Fruit fly (Drosophila melanogaster) whole organism, embryonic: ENCODE measurements around the gene gro.

Experiments
- Antp ChIP-seq: fragments of 200-800 bp; sonication (Bioruptor generic); optimal IDR thresholded peaks from 3 replicates; lab custom pipeline; 2016; ENCODE audit warnings: missing biosample characterization, missing genetic modification characterization
- Atf-2 ChIP-seq: fragments of 200-800 bp; sonication (Bioruptor generic); optimal IDR thresholded peaks from 2 replicates; lab custom pipeline; 2016; ENCODE audit warnings: missing biosample characterization, missing genetic modification characterization
- CG10366 ChIP-seq: fragments of 200-800 bp; sonication (Bioruptor generic); IDR thresholded peaks from 2 replicates; pipeline ENCODE4 v1.3.6; 2022; ENCODE audit warnings: missing biosample characterization, missing genetic modification characterization
- CG10654 ChIP-seq: fragments of 200-800 bp; sonication (Bioruptor generic); optimal IDR thresholded peaks from 2 replicates; lab custom pipeline; 2016; ENCODE audit warnings: missing biosample characterization, missing genetic modification characterization
- CG12071 ChIP-seq: fragments of 200-800 bp; sonication (Bioruptor generic); optimal IDR thresholded peaks from 3 replicates; lab custom pipeline; 2018; ENCODE audit warnings: missing biosample characterization, mild to moderate bottlenecking, missing genetic modification characterization
- CG14667 ChIP-seq: fragments of 200-800 bp; sonication (Bioruptor generic); IDR thresholded peaks from 2 replicates; pipeline ENCODE4 v1.3.6; 2022; ENCODE audit warnings: missing biosample characterization, missing genetic modification characterization
- CG15269 ChIP-seq: fragments of 200-800 bp; sonication (Bioruptor generic); optimal IDR thresholded peaks from 2 replicates; lab custom pipeline; 2018; ENCODE audit warnings: missing biosample characterization, mild to moderate bottlenecking, missing genetic modification characterization, moderate library complexity
- CG16779 ChIP-seq: fragments of 200-800 bp; sonication (Bioruptor generic); IDR thresholded peaks from 2 replicates; pipeline ENCODE4 v1.3.6; 2022; ENCODE audit warnings: missing biosample characterization, missing genetic modification characterization
- CG17186 ChIP-seq: fragments of 200-800 bp; sonication (Bioruptor generic); optimal IDR thresholded peaks from 3 replicates; lab custom pipeline; 2017; ENCODE audit warnings: missing biosample characterization, missing genetic modification reagents, missing genetic modification characterization
- CG1792 ChIP-seq: fragments of 200-800 bp; sonication (Bioruptor generic); optimal IDR thresholded peaks from 2 replicates; lab custom pipeline; 2016; ENCODE audit warnings: missing biosample characterization, missing genetic modification characterization
- CG2120 ChIP-seq: fragments of 200-800 bp; sonication (Bioruptor generic); optimal IDR thresholded peaks from 3 replicates; lab custom pipeline; 2016; ENCODE audit warnings: missing biosample characterization, missing genetic modification characterization
- CG2712 ChIP-seq: fragments of 200-800 bp; optimal IDR thresholded peaks from 3 replicates; lab custom pipeline; 2019; ENCODE audit warnings: missing biosample characterization, mild to moderate bottlenecking, missing genetic modification characterization, moderate library complexity
- CG30431 ChIP-seq: fragments of 200-800 bp; sonication (Bioruptor generic); optimal IDR thresholded peaks from 2 replicates; lab custom pipeline; 2017; ENCODE audit warnings: missing biosample characterization, missing genetic modification characterization
- CG32767 ChIP-seq: fragments of 200-800 bp; sonication (Bioruptor generic); IDR thresholded peaks from 2 replicates; pipeline ENCODE4 v1.3.6; 2022; ENCODE audit warnings: missing biosample characterization, missing genetic modification characterization
- CG43689 ChIP-seq: fragments of 200-800 bp; sonication (Bioruptor generic); IDR thresholded peaks from 2 replicates; pipeline ENCODE4 v1.3.6; 2022; ENCODE audit warnings: missing biosample characterization, missing genetic modification characterization
- CG4424 ChIP-seq: fragments of 200-800 bp; sonication (Bioruptor generic); optimal IDR thresholded peaks from 3 replicates; lab custom pipeline; 2016; ENCODE audit warnings: missing biosample characterization, missing genetic modification characterization
- CG6683 ChIP-seq: fragments of 200-800 bp; sonication (Bioruptor generic); optimal IDR thresholded peaks from 2 replicates; lab custom pipeline; 2017; ENCODE audit warnings: missing biosample characterization, mild to moderate bottlenecking, missing genetic modification characterization, missing genetic modification reagents
- CG7839 ChIP-seq: fragments of 200-800 bp; sonication (Bioruptor generic); optimal IDR thresholded peaks from 3 replicates; lab custom pipeline; 2018; ENCODE audit warnings: missing biosample characterization, mild to moderate bottlenecking, missing genetic modification characterization, moderate library complexity
- CG8290 ChIP-seq, 3 experiments: fragments of 200-800 bp; sonication (Bioruptor generic); optimal IDR thresholded peaks; 2 replicates each; lab custom pipeline; 2016 to 2019; ENCODE audit warnings: missing biosample characterization in 3 of 3, missing genetic modification characterization in 3 of 3, mild to moderate bottlenecking in 2 of 3, moderate library complexity in 1 of 3
- CG8924 ChIP-seq: fragments of 200-800 bp; optimal IDR thresholded peaks from 3 replicates; lab custom pipeline; 2019; ENCODE audit warnings: missing biosample characterization, mild to moderate bottlenecking, missing genetic modification characterization, moderate library complexity
- CG9817 ChIP-seq: fragments of 200-800 bp; sonication (Bioruptor generic); optimal IDR thresholded peaks from 2 replicates; lab custom pipeline; 2018; ENCODE audit warnings: missing biosample characterization, mild to moderate bottlenecking, missing genetic modification characterization, moderate library complexity
- CkIIα-i1 ChIP-seq: fragments of 200-800 bp; sonication (Bioruptor generic); IDR thresholded peaks from 2 replicates; pipeline ENCODE4 v1.3.6; 2022; ENCODE audit warnings: missing biosample characterization, missing genetic modification characterization
- D19B ChIP-seq: fragments of 200-800 bp; sonication (Bioruptor generic); optimal IDR thresholded peaks from 2 replicates; lab custom pipeline; 2017; ENCODE audit warnings: missing biosample characterization, mild to moderate bottlenecking, missing genetic modification characterization
- Dll ChIP-seq: fragments of 200-800 bp; sonication (Bioruptor generic); IDR thresholded peaks from 4 replicates; pipeline ENCODE4 v1.3.6; 2022; ENCODE audit warnings: missing biosample characterization, missing genetic modification characterization; ENCODE audit not compliant: partially characterized antibody
- Fer2 ChIP-seq: fragments of 200-800 bp; sonication (Bioruptor generic); optimal IDR thresholded peaks from 2 replicates; lab custom pipeline; 2018; ENCODE audit warnings: missing biosample characterization, mild to moderate bottlenecking, missing genetic modification characterization, moderate library complexity
- Fer3 ChIP-seq: fragments of 200-800 bp; sonication (Bioruptor generic); optimal IDR thresholded peaks from 2 replicates; lab custom pipeline; 2018; ENCODE audit warnings: missing biosample characterization, mild to moderate bottlenecking, missing genetic modification characterization, moderate library complexity
- Gsc ChIP-seq: fragments of 200-800 bp; sonication (Bioruptor generic); IDR thresholded peaks from 2 replicates; pipeline ENCODE4 v1.3.6; 2022; ENCODE audit warnings: missing biosample characterization, missing genetic modification characterization
- H2.0 ChIP-seq: fragments of 200-800 bp; sonication (Bioruptor generic); IDR thresholded peaks from 2 replicates; pipeline ENCODE4 v1.3.6; 2022; ENCODE audit warnings: missing biosample characterization, missing genetic modification characterization
- HLH3B ChIP-seq: fragments of 200-800 bp; sonication (Bioruptor generic); IDR thresholded peaks from 2 replicates; pipeline ENCODE4 v1.3.6; 2022; ENCODE audit warnings: missing biosample characterization, missing genetic modification characterization
- MTF-1 ChIP-seq: fragments of 200-800 bp; sonication (Bioruptor generic); optimal IDR thresholded peaks from 2 replicates; lab custom pipeline; 2018; ENCODE audit warnings: missing biosample characterization, mild to moderate bottlenecking, missing genetic modification characterization, borderline replicate concordance
- NFAT ChIP-seq: fragments of 200-800 bp; sonication (Bioruptor generic); IDR thresholded peaks from 2 replicates; pipeline ENCODE4 v1.3.6; 2022; ENCODE audit warnings: missing biosample characterization, missing genetic modification characterization
- Rfx ChIP-seq: fragments of 200-800 bp; sonication (Bioruptor generic); IDR thresholded peaks from 2 replicates; pipeline ENCODE4 v1.3.6; 2022; ENCODE audit warnings: missing biosample characterization, missing genetic modification characterization
- Ssrp ChIP-seq: fragments of 200-800 bp; sonication (Bioruptor generic); optimal IDR thresholded peaks from 2 replicates; lab custom pipeline; 2018; ENCODE audit warnings: missing biosample characterization, mild to moderate bottlenecking, missing genetic modification characterization, moderate library complexity
- ara ChIP-seq: fragments of 200-800 bp; sonication (Bioruptor generic); IDR thresholded peaks from 2 replicates; pipeline ENCODE4 v1.3.6; 2022; ENCODE audit warnings: missing biosample characterization, missing genetic modification characterization
- ase ChIP-seq: fragments of 200-800 bp; sonication (Bioruptor generic); IDR thresholded peaks from 3 replicates; pipeline ENCODE4 v1.3.6; 2022; ENCODE audit warnings: missing biosample characterization, missing genetic modification characterization
- danr ChIP-seq: fragments of 200-800 bp; sonication (Bioruptor generic); IDR thresholded peaks from 2 replicates; pipeline ENCODE4 v1.3.6; 2022; ENCODE audit warnings: missing biosample characterization, missing genetic modification characterization
- dmrt11E ChIP-seq: fragments of 200-800 bp; sonication (Bioruptor generic); optimal IDR thresholded peaks from 3 replicates; lab custom pipeline; 2018; ENCODE audit warnings: missing biosample characterization, mild to moderate bottlenecking, missing genetic modification characterization, moderate library complexity
- dysf ChIP-seq: fragments of 200-800 bp; sonication (Bioruptor generic); IDR thresholded peaks from 3 replicates; pipeline ENCODE4 v1.3.6; 2022; ENCODE audit warnings: missing biosample characterization, missing genetic modification characterization
- ems ChIP-seq: fragments of 200-800 bp; sonication (Bioruptor generic); optimal IDR thresholded peaks from 3 replicates; lab custom pipeline; 2016; ENCODE audit warnings: missing biosample characterization, missing genetic modification characterization
- fd96Cb ChIP-seq: fragments of 200-800 bp; sonication (Bioruptor generic); optimal IDR thresholded peaks from 2 replicates; lab custom pipeline; 2018; ENCODE audit warnings: missing biosample characterization, mild to moderate bottlenecking, missing genetic modification characterization, moderate library complexity
- fu2 ChIP-seq: fragments of 200-800 bp; sonication (Bioruptor generic); optimal IDR thresholded peaks from 2 replicates; lab custom pipeline; 2016; ENCODE audit warnings: missing biosample characterization, missing genetic modification characterization
- gt ChIP-seq: fragments of 200-800 bp; sonication (Bioruptor generic); IDR thresholded peaks from 2 replicates; pipeline ENCODE4 v1.3.6; 2022; ENCODE audit warnings: missing biosample characterization, missing genetic modification characterization
- ken ChIP-seq: fragments of 200-800 bp; sonication (Bioruptor generic); IDR thresholded peaks from 3 replicates; pipeline ENCODE4 v1.3.6; 2022; ENCODE audit warnings: missing biosample characterization, missing genetic modification characterization
- kni ChIP-seq: fragments of 200-800 bp; sonication (Bioruptor generic); optimal IDR thresholded peaks from 3 replicates; lab custom pipeline; 2017; ENCODE audit warnings: mild to moderate bottlenecking, missing biosample characterization, missing genetic modification reagents, missing genetic modification characterization
- mld ChIP-seq: fragments of 200-800 bp; sonication (Bioruptor generic); IDR thresholded peaks from 3 replicates; pipeline ENCODE4 v1.3.6; 2022; ENCODE audit warnings: missing biosample characterization, missing genetic modification characterization; ENCODE audit not compliant: partially characterized antibody
- pho ChIP-seq: fragments of 200-800 bp; sonication (Bioruptor generic); optimal IDR thresholded peaks from 2 replicates; lab custom pipeline; 2016; ENCODE audit warnings: missing biosample characterization, missing genetic modification characterization
- run ChIP-seq: fragments of 200-800 bp; sonication (Bioruptor generic); optimal IDR thresholded peaks from 3 replicates; lab custom pipeline; 2018; ENCODE audit warnings: missing biosample characterization, mild to moderate bottlenecking, missing genetic modification characterization
- salm ChIP-seq: fragments of 200-800 bp; sonication (Bioruptor generic); optimal IDR thresholded peaks from 2 replicates; lab custom pipeline; 2018; ENCODE audit warnings: missing biosample characterization, mild to moderate bottlenecking, missing genetic modification characterization
- sc ChIP-seq, 3 experiments: fragments of >200 bp in 2 of 3; fragments of 200-800 bp in 1 of 3; sonication (Bioruptor generic) in 1 of 3; optimal IDR thresholded peaks; 2 replicates in 2 of 3; 3 replicates in 1 of 3; lab custom pipeline; 2017; ENCODE audit warnings: mild to moderate bottlenecking in 1 of 3, missing biosample characterization in 1 of 3, missing genetic modification characterization in 1 of 3, missing genetic modification reagents in 1 of 3
- ssp ChIP-seq: fragments of 200-800 bp; sonication (Bioruptor generic); IDR thresholded peaks from 2 replicates; pipeline ENCODE4 v1.3.6; 2022; ENCODE audit warnings: missing biosample characterization, missing genetic modification characterization

The gro gene

dm6 chr3R:26059195-26059594, 17.7 kb downstream of the gro start, which contains the start of the genes RpL34a and Trmt61 (continued):
- TF ChIP-seq kni = peak; percentile 90
- TF ChIP-seq danr (GFP tag; lab: Robert Waterston, UW) = peak; percentile 41; the same call in 1 of the 2 replicates
- peak; percentile 76 for TF ChIP-seq CG2120 (GFP tag; lab: Kevin White, UChicago)
- peak; percentile 67 for TF ChIP-seq D19B (GFP tag; lab: Kevin White, UChicago)
- peak; percentile 57; the same call in 1 of the 2 replicates for TF ChIP-seq ara (GFP tag; lab: Robert Waterston, UW)
- TF ChIP-seq Gsc (GFP tag; lab: Robert Waterston, UW) = no peak
- peak; percentile 84 for TF ChIP-seq CG7839
- TF ChIP-seq CkIIα-i1 (GFP tag; lab: Robert Waterston, UW) = no peak
- peak; percentile 41 for TF ChIP-seq CG30431 (GFP tag; lab: Kevin White, UChicago)
- peak; percentile 80 for TF ChIP-seq HLH3B (GFP tag; lab: Robert Waterston, UW)
- TF ChIP-seq ssp (GFP tag; lab: Robert Waterston, UW) = peak; percentile 60
- TF ChIP-seq ase (GFP tag; lab: Robert Waterston, UW) = peak; percentile 56; the same call in 2 of the 3 replicates
- peak; percentile 75 for TF ChIP-seq CG8290 (GFP tag; optimal IDR thresholded peaks at IDR 0.05; lab: Kevin White, UChicago)
- TF ChIP-seq CG8290 (tag; optimal IDR thresholded peaks at IDR 0.05; lab: Kevin White, UChicago) = peak in 1 of 2 experiments; percentile 71
- TF ChIP-seq CG17186 (GFP tag; lab: Kevin White, UChicago) = peak; percentile 82
- peak; percentile 41; the same call in 1 of the 2 replicates for TF ChIP-seq CG14667 (GFP tag; lab: Robert Waterston, UW)
- peak; percentile 95 for TF ChIP-seq Dll (GFP tag; lab: Robert Waterston, UW)
- peak; percentile 84 for TF ChIP-seq MTF-1 (GFP tag; lab: Kevin White, UChicago)
- TF ChIP-seq fd96Cb (tag; lab: Kevin White, UChicago) = peak; percentile 48
- TF ChIP-seq dysf (GFP tag; lab: Robert Waterston, UW) = peak; percentile 91
- peak; percentile 54; the same call in 1 of the 2 replicates for TF ChIP-seq NFAT (GFP tag; lab: Robert Waterston, UW)
- TF ChIP-seq Antp (GFP tag; lab: Kevin White, UChicago) = peak; percentile 52
- TF ChIP-seq Ssrp (tag; lab: Kevin White, UChicago) = peak; percentile 72
- TF ChIP-seq mld (GFP tag; lab: Robert Waterston, UW) = no peak; the same call in 2 of the 3 replicates
- TF ChIP-seq gt (GFP tag; lab: Robert Waterston, UW) = no peak
- TF ChIP-seq CG32767 (GFP tag; lab: Robert Waterston, UW) = peak; percentile 79
- TF ChIP-seq H2.0 = no peak
- no peak for TF ChIP-seq sc (optimal IDR thresholded peaks at IDR 0.05; lab: Kevin White, UChicago)
- TF ChIP-seq sc (GFP tag; optimal IDR thresholded peaks at IDR 0.05; lab: Kevin White, UChicago) = peak; percentile 87
- TF ChIP-seq CG12071 = peak; percentile 82
- peak; percentile 75 for TF ChIP-seq CG43689 (GFP tag; lab: Robert Waterston, UW)
- TF ChIP-seq CG2712 = peak; percentile 90
- peak; percentile 88 for TF ChIP-seq CG8924 (tag; lab: Kevin White, UChicago)
- TF ChIP-seq CG1792 (GFP tag; lab: Kevin White, UChicago) = peak; percentile 51
- TF ChIP-seq pho (GFP tag; lab: Kevin White, UChicago) = peak; percentile 81
- peak; percentile 60 for TF ChIP-seq fu2
- peak; percentile 87 for TF ChIP-seq CG4424 (GFP tag; lab: Kevin White, UChicago)
- TF ChIP-seq CG9817 (tag; lab: Kevin White, UChicago) = peak; percentile 83
- TF ChIP-seq run (tag; lab: Kevin White, UChicago) = peak; percentile 81
- peak; percentile 90 for TF ChIP-seq Fer2 (tag; lab: Kevin White, UChicago)
- TF ChIP-seq salm (tag; lab: Kevin White, UChicago) = peak; percentile 84
- TF ChIP-seq ken = peak; percentile 53; the same call in 1 of the 3 replicates
- peak; percentile 85 for TF ChIP-seq CG15269 (tag; lab: Kevin White, UChicago)
- no peak for TF ChIP-seq CG16779 (GFP tag; lab: Robert Waterston, UW)
- TF ChIP-seq ems = peak; percentile 77
- peak; percentile 72 for TF ChIP-seq CG10654 (GFP tag; lab: Kevin White, UChicago)
- peak; percentile 79 for TF ChIP-seq Rfx
- TF ChIP-seq CG10366 (GFP tag; lab: Robert Waterston, UW) = peak; percentile 59
- peak; percentile 83 for TF ChIP-seq dmrt11E (tag; lab: Kevin White, UChicago)
- peak; percentile 88 for TF ChIP-seq CG6683
- TF ChIP-seq Fer3 (tag; lab: Kevin White, UChicago) = peak; percentile 86
- peak; percentile 64 for TF ChIP-seq Atf-2
